Fruit fly (Drosophila melanogaster) whole organism, pupa: ENCODE measurements around the gene S6k.
A peak's percentile ranks its signal among the peaks of the same experiment; 100 is the strongest.

Source experiments
- CG12605 ChIP-seq: fragments of 200-800 bp; sonication (Bioruptor generic); IDR thresholded peaks from 2 replicates; pipeline ENCODE4 v1.3.6; 2022; ENCODE audit warnings: missing biosample characterization, missing genetic modification characterization
- CG13204 ChIP-seq: fragments of 200-800 bp; sonication (Bioruptor generic); optimal IDR thresholded peaks from 2 replicates; lab custom pipeline; 2018; ENCODE audit warnings: missing biosample characterization, mild to moderate bottlenecking, missing genetic modification characterization, moderate library complexity
- CG4496 ChIP-seq: fragments of 200-800 bp; sonication (Bioruptor generic); IDR thresholded peaks from 3 replicates; pipeline ENCODE4 v1.3.6; 2022; ENCODE audit warnings: missing biosample characterization, missing genetic modification characterization
- CG8159 ChIP-seq: fragments of 200-800 bp; sonication (Bioruptor generic); optimal IDR thresholded peaks from 3 replicates; lab custom pipeline; 2018; ENCODE audit warnings: missing biosample characterization, mild to moderate bottlenecking, missing genetic modification characterization, moderate library complexity
- CG9948 ChIP-seq: fragments of 200-800 bp; sonication (Bioruptor generic); optimal IDR thresholded peaks from 2 replicates; lab custom pipeline; 2018; ENCODE audit warnings: missing biosample characterization, mild to moderate bottlenecking, missing genetic modification characterization, moderate library complexity
- D1 ChIP-seq: fragments of 200-800 bp; sonication (Bioruptor generic); optimal IDR thresholded peaks from 2 replicates; lab custom pipeline; 2018; ENCODE audit warnings: missing biosample characterization, mild to moderate bottlenecking, missing genetic modification characterization, moderate library complexity
- EcR ChIP-seq: fragments of 200-800 bp; sonication (Bioruptor generic); optimal IDR thresholded peaks from 3 replicates; lab custom pipeline; 2019; ENCODE audit warnings: missing biosample characterization, missing genetic modification characterization, mild to moderate bottlenecking, moderate library complexity, missing genetic modification reagents
- Ets98B ChIP-seq: fragments of 200-800 bp; sonication (Bioruptor generic); IDR thresholded peaks from 2 replicates; pipeline ENCODE4 v1.3.6; 2022; ENCODE audit warnings: missing biosample characterization, missing genetic modification characterization
- Pif1B ChIP-seq: fragments of 200-800 bp; sonication (Bioruptor generic); optimal IDR thresholded peaks from 3 replicates; lab custom pipeline; 2016; ENCODE audit warnings: missing biosample characterization, missing genetic modification characterization
- Snoo ChIP-seq: fragments of 200-800 bp; sonication (Bioruptor generic); optimal IDR thresholded peaks from 3 replicates; lab custom pipeline; 2017; ENCODE audit warnings: missing biosample characterization, mild to moderate bottlenecking, missing genetic modification characterization, inconsistent platforms
- fd96Ca ChIP-seq: fragments of 200-800 bp; sonication (Bioruptor generic); IDR thresholded peaks from 3 replicates; pipeline ENCODE4 v1.3.6; 2022; ENCODE audit warnings: missing biosample characterization, missing genetic modification characterization

DNA sequence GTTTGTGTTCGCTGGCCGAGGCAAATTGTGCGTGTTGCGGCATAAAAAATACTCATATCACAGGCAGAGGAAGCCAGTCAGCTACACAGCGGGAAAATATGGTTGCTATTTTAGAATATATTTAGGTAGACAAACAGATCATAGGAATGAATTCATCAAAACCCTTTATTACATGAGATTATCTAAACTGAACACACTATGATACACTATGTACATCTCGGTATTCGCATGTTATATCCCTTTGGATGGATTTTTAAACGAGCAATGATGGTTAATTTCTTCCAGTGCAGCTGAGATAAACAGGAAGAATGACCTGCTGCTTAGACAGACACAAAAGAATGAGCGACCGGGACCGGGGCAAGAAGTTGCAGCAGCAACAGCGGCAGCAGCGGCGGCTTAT lies 46.2 kb upstream of the S6k start:
- no peak for TF ChIP-seq Ets98B (GFP tag; lab: Robert Waterston, UW)
- no peak for TF ChIP-seq Pif1B (GFP tag; lab: Kevin White, UChicago)
- no peak for TF ChIP-seq CG13204 (GFP tag; lab: Kevin White, UChicago)
- peak; percentile 61 for TF ChIP-seq CG9948 (tag; lab: Kevin White, UChicago)
- no peak for TF ChIP-seq CG4496 (GFP tag; lab: Robert Waterston, UW)
- TF ChIP-seq EcR (GFP tag; lab: Kevin White, UChicago), result no peak
- TF ChIP-seq CG8159 (tag; lab: Kevin White, UChicago), result peak; percentile 64
- TF ChIP-seq fd96Ca, result no peak
- TF ChIP-seq CG12605 (GFP tag; lab: Robert Waterston, UW), result no peak
- TF ChIP-seq D1, result no peak
- no peak for TF ChIP-seq Snoo
